Worm (Caenorhabditis elegans): ENCODE results near the gene cest-1.2.

cest-1.2 gene

DNA sequence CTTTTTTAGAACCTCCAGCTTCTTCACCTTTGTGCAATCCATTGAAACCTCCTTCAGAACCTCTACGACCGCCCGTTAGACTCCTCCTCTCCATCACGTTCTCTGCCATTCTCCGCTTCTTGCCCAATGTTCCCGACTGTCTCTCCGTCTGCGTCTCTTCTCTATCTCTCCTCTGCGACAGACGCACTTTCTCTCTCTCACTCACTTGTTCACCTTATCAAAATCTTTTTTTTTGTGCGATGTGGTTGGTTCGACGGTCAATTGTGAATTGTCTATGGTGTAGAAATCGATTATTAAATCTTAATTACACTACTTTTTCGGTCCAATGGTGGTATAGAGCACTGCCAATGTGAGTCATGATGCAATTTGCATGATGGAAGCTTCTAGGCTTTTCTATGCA, 32.8 kb upstream of the cest-1.2 start, which contains the start of gene atfs-1 (continued):
- TF ChIP-seq Y5F2A.4 (GFP tag; optimal IDR thresholded peaks at IDR 0.05) = no peak
- TF ChIP-seq mdl-1 (tag; optimal IDR thresholded peaks at IDR 0.05) = peak in 1 of 2 experiments; percentile 58
- TF ChIP-seq lir-3 (tag; optimal IDR thresholded peaks at IDR 0.05) = no peak
- no peak for TF ChIP-seq F26F4.8 (GFP tag; conservative IDR thresholded peaks at IDR 0.05)
- peak; percentile 93 for TF ChIP-seq dve-1 (tag; optimal IDR thresholded peaks at IDR 0.05; ENCODE audit: insufficient read depth)
- no peak for TF ChIP-seq dmd-8 (GFP tag; IDR thresholded peaks at IDR 0.05)
- no peak for TF ChIP-seq Y48G9A.11 (GFP tag; IDR thresholded peaks at IDR 0.05)
- TF ChIP-seq cey-2 (tag; optimal IDR thresholded peaks at IDR 0.05; ENCODE audit: borderline replicate concordance, insufficient read depth) = no peak
- TF ChIP-seq T20F7.1 (GFP tag; optimal IDR thresholded peaks at IDR 0.05) = no peak
- no peak for TF ChIP-seq sdz-12 (GFP tag; optimal IDR thresholded peaks at IDR 0.05)
- TF ChIP-seq lim-7 (GFP tag; IDR thresholded peaks at IDR 0.05) = no peak

DNA sequence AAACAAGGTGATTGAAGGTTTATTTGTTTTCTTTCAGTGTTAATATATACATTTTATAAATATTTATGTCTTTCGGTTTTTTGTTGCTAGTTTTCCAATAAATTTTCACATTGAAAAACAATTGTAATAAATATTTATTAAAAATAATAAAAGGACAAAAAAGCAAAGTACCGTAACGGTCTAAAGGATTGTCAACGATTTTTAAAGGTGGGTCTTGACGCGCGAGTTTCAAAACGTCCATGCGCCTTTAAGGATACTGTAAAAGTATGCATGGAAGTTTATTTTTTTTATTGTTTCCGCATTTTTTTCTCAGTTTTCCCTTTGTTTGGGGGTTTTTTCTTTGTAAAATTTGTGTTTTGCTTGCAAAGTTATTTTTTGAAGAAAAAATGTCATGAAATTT, 32.2 kb upstream of the cest-1.2 start:
- TF ChIP-seq daf-19 (GFP tag; conservative IDR thresholded peaks at IDR 0.05) (0 out of 2 replicates have a peak, but pooled peaks have one; percentile 26), ces-1 (GFP tag; optimal IDR thresholded peaks at IDR 0.05) (no peak), egl-43 (GFP tag; IDR thresholded peaks at IDR 0.05) (no peak), F49E8.2 (tag; optimal IDR thresholded peaks at IDR 0.05; ENCODE audit: borderline replicate concordance) (peak; percentile 52), lin-38 (GFP tag; IDR thresholded peaks at IDR 0.05) (peak; percentile 50), snpc-1.2 (GFP tag; IDR thresholded peaks at IDR 0.05) (0 out of 2 replicates have a peak, but pooled peaks have one; percentile 25), lsy-2 (tag; optimal IDR thresholded peaks at IDR 0.05) (peak in 1 of 2 experiments; percentile 33), fkh-10 (GFP tag; optimal IDR thresholded peaks at IDR 0.05) (no peak), lin-29 (GFP tag; IDR thresholded peaks at IDR 0.05) (no peak)

DNA sequence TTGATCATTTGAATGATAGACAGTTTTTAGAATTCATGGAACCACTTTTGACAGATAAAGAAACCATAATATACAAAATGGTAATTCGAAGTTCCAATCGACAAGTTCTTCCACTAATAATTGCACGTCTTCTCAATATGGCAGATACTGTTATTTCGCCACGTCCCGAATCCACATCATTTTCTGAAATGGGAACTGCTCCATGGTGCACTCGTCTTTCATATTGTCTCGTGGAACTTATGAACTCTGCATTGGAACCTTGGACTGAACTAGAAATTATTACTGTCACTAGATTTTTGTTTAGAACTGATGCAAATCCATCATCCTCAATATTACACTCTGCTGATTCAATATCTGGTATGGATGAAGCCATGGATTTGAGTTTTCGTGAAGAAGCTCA, 26.4 kb upstream of the cest-1.2 start:
- TF ChIP-seq lim-7 (GFP tag; IDR thresholded peaks at IDR 0.05) = no peak
- TF ChIP-seq dve-1 (tag; optimal IDR thresholded peaks at IDR 0.05; ENCODE audit: insufficient read depth) = no peak
- peak in 1 of 2 experiments; percentile 99 for TF ChIP-seq unc-62 (GFP tag; optimal IDR thresholded peaks at IDR 0.05 in 1 of 2)
- TF ChIP-seq unc-62 (tag; optimal IDR thresholded peaks at IDR 0.05) = no peak
- TF ChIP-seq Y48G9A.11 (GFP tag; IDR thresholded peaks at IDR 0.05) = no peak
- TF ChIP-seq rbr-2 (tag; optimal IDR thresholded peaks at IDR 0.05) = no peak
- no peak for TF ChIP-seq F26F4.8 (GFP tag; conservative IDR thresholded peaks at IDR 0.05)
- TF ChIP-seq daf-8 (GFP tag; IDR thresholded peaks at IDR 0.05) = no peak
- no peak for TF ChIP-seq fos-1 (tag; optimal IDR thresholded peaks at IDR 0.05)

- peak in 1 of 2 experiments; percentile 77 for TF ChIP-seq lsy-2 (tag; optimal IDR thresholded peaks at IDR 0.05)
- no peak for TF ChIP-seq lin-13 (GFP tag; optimal IDR thresholded peaks at IDR 0.05)
- peak; percentile 46 for TF ChIP-seq nhr-77 (tag; optimal IDR thresholded peaks at IDR 0.05)
- TF ChIP-seq fkh-10 (GFP tag; optimal IDR thresholded peaks at IDR 0.05) = peak; percentile 28
- TF ChIP-seq nhr-237 (tag; optimal IDR thresholded peaks at IDR 0.05) = no peak
- no peak for TF ChIP-seq dmd-8 (GFP tag; IDR thresholded peaks at IDR 0.05)
- TF ChIP-seq lin-38 (GFP tag; IDR thresholded peaks at IDR 0.05) = peak; percentile 97
- TF ChIP-seq ama-1 (optimal IDR thresholded peaks at IDR 0.05) = no peak
- TF ChIP-seq daf-12 (tag; optimal IDR thresholded peaks at IDR 0.05) = no peak
- no peak for TF ChIP-seq ztf-7 (tag; optimal IDR thresholded peaks at IDR 0.05)
- TF ChIP-seq ces-1 (GFP tag; optimal IDR thresholded peaks at IDR 0.05) = peak; percentile 5
- TF ChIP-seq zfp-3 (GFP tag; conservative IDR thresholded peaks at IDR 0.05) = no peak
- peak; percentile 47 for TF ChIP-seq dve-1 (tag; optimal IDR thresholded peaks at IDR 0.05; ENCODE audit: insufficient read depth)
- peak; percentile 24; the same call in 1 of the 2 replicates for TF ChIP-seq dmd-6 (GFP tag; IDR thresholded peaks at IDR 0.05)
- no peak for TF ChIP-seq unc-62 (GFP tag; optimal IDR thresholded peaks at IDR 0.05 in 1 of 2)
- no peak for TF ChIP-seq unc-62 (tag; optimal IDR thresholded peaks at IDR 0.05)
- TF ChIP-seq hmg-1.1 (GFP tag; IDR thresholded peaks at IDR 0.05) = peak; percentile 38; the same call in 1 of the 2 replicates
- TF ChIP-seq ceh-20 (GFP tag; IDR thresholded peaks at IDR 0.05) = no peak
- no peak for TF ChIP-seq saeg-2 (GFP tag; IDR thresholded peaks at IDR 0.05)
- no peak for TF ChIP-seq F26F4.8 (GFP tag; conservative IDR thresholded peaks at IDR 0.05)
- no peak for TF ChIP-seq ceh-28 (tag; optimal IDR thresholded peaks at IDR 0.05)
- no peak for TF ChIP-seq nhr-41 (GFP tag; IDR thresholded peaks at IDR 0.05)
- TF ChIP-seq mxl-2 (GFP tag; conservative IDR thresholded peaks at IDR 0.05) = no peak
- no peak for TF ChIP-seq spr-3 (GFP tag; optimal IDR thresholded peaks at IDR 0.05)
- TF ChIP-seq set-16 (GFP tag; IDR thresholded peaks at IDR 0.05) = no peak
- no peak for TF ChIP-seq pqm-1 (tag; optimal IDR thresholded peaks at IDR 0.05)
- TF ChIP-seq unc-130 (GFP tag; optimal IDR thresholded peaks at IDR 0.05) = no peak
- no peak for TF ChIP-seq lim-7 (GFP tag; IDR thresholded peaks at IDR 0.05)
- peak; percentile 28 for TF ChIP-seq nhr-28 (tag; optimal IDR thresholded peaks at IDR 0.05)
- no peak for TF ChIP-seq attf-4 (tag; optimal IDR thresholded peaks at IDR 0.05)
These were observed 24.8 kb upstream of the cest-1.2 start, which contains the start of the genes trm-1 and ints-2 for ce11 chrV:14185438-14185837. TSS of gene trm-1 (minus strand) at chrV:14185612. TSS of gene ints-2 (plus strand) at chrV:14185686.
